Fruit fly (Drosophila melanogaster): ENCODE measurements around the gene aay.

- TF ChIP-seq kay (GFP tag; optimal IDR thresholded peaks at IDR 0.05), result no peak
- no peak for TF ChIP-seq ems (GFP tag; optimal IDR thresholded peaks at IDR 0.05)
- TF ChIP-seq twi (tag; optimal IDR thresholded peaks at IDR 0.05), result no peak
- no peak for TF ChIP-seq CG12942 (GFP tag; optimal IDR thresholded peaks at IDR 0.05)
- no peak for TF ChIP-seq Hr39 (optimal IDR thresholded peaks at IDR 0.05)
- no peak for TF ChIP-seq corto (GFP tag; optimal IDR thresholded peaks at IDR 0.05)
- no peak for TF ChIP-seq Ets65A (GFP tag)
- TF ChIP-seq Dbx (GFP tag; IDR thresholded peaks at IDR 0.05), result no peak
- no peak for TF ChIP-seq gcm2 (GFP tag; optimal IDR thresholded peaks at IDR 0.05)
- TF ChIP-seq CG7786 (GFP tag; optimal IDR thresholded peaks at IDR 0.05), result no peak
- TF ChIP-seq p53 (GFP tag; optimal IDR thresholded peaks at IDR 0.05), result no peak
- no peak for TF ChIP-seq CG12071 (GFP tag; optimal IDR thresholded peaks at IDR 0.05)
- no peak for TF ChIP-seq vnd (GFP tag; IDR thresholded peaks at IDR 0.05; ENCODE audit: partially characterized antibody)
- no peak for TF ChIP-seq fd96Cb (tag; optimal IDR thresholded peaks at IDR 0.05)
Measured at dm6 chr3L:9410030-9410589, 12.9 kb upstream of the aay start.

Data from whole organism, embryonic.